Worm (Caenorhabditis elegans) whole organism, late embryonic: ENCODE results near the gene eif-2A.

Source experiments
- F13H6.1 ChIP-seq: sonication (generic microtip); optimal IDR thresholded peaks from 2 replicates; lab custom pipeline; 2016; ENCODE audit warnings: missing genetic modification characterization, missing compliant biosample characterization
- ceh-24 ChIP-seq: sonication (generic microtip); optimal IDR thresholded peaks from 2 replicates; lab custom pipeline; 2016; ENCODE audit warnings: mild to moderate bottlenecking, missing genetic modification characterization, missing compliant biosample characterization
- elt-2 ChIP-seq: sonication (generic microtip); optimal IDR thresholded peaks from 2 replicates; lab custom pipeline; 2016; ENCODE audit warnings: missing genetic modification reagents, missing genetic modification characterization, missing compliant biosample characterization
- elt-4 ChIP-seq: sonication (generic microtip); optimal IDR thresholded peaks from 2 replicates; lab custom pipeline; 2016; ENCODE audit warnings: missing genetic modification characterization, missing compliant biosample characterization
- ets-4 ChIP-seq: sonication (generic microtip); optimal IDR thresholded peaks from 2 replicates; lab custom pipeline; 2016; ENCODE audit warnings: missing genetic modification characterization, missing compliant biosample characterization
- eyg-1 ChIP-seq: sonication (generic microtip); optimal IDR thresholded peaks from 2 replicates; lab custom pipeline; 2016; ENCODE audit warnings: missing genotype, missing genetic modification characterization, missing compliant biosample characterization
- fkh-6 ChIP-seq: sonication (generic microtip); optimal IDR thresholded peaks from 2 replicates; lab custom pipeline; 2016; ENCODE audit warnings: missing genetic modification characterization, missing compliant biosample characterization
- nhr-11 ChIP-seq: fragments of 150-350 bp; optimal IDR thresholded peaks from 2 replicates; lab custom pipeline; 2014; ENCODE audit warnings: missing biosample characterization, missing genetic modification characterization
- npax-4 ChIP-seq: sonication (generic microtip); optimal IDR thresholded peaks from 2 replicates; lab custom pipeline; 2016; ENCODE audit warnings: missing genetic modification characterization, missing compliant biosample characterization
- pag-3 ChIP-seq: sonication (generic microtip); optimal IDR thresholded peaks from 2 replicates; lab custom pipeline; 2016; ENCODE audit warnings: missing compliant biosample characterization, missing genetic modification characterization, borderline replicate concordance
- pha-4 ChIP-seq: fragments of 150-350 bp; optimal IDR thresholded peaks from 2 replicates; lab custom pipeline; 2018; ENCODE audit warnings: missing biosample characterization, missing genetic modification reagents, missing genetic modification characterization
- pros-1 ChIP-seq: fragments of 150-350 bp; optimal IDR thresholded peaks from 2 replicates; lab custom pipeline; 2014; ENCODE audit warnings: missing biosample characterization, missing genetic modification reagents, missing genetic modification characterization
- ttx-3 ChIP-seq: sonication (generic microtip); optimal IDR thresholded peaks from 2 replicates; lab custom pipeline; 2016; ENCODE audit warnings: missing genetic modification reagents, missing genetic modification characterization, missing compliant biosample characterization

DNA sequence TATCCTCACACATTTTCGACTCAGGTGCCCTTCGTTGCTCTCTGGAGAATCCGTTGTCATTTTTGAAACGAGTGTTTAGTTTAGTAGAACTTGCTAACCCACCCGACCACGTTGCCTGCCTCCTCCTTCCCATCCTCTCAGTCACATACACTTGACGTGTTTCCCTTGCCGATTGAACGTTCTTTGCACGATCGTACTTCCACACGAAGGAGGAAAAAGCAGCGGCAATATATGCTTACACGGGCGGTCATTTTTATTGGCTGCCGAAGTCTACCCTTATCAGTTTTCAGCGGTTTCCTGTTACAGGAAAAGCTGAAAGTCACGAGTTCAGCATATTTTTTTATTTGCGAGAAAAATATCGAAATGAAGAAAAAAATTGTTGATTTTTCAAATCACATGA lies 26.8 kb upstream of the eif-2A start:
- no peak for TF ChIP-seq ets-4 (tag; lab: Kevin White, UChicago)
- TF ChIP-seq elt-4 (tag; lab: Kevin White, UChicago): no peak
- TF ChIP-seq npax-4: no peak
- no peak for TF ChIP-seq pros-1
- TF ChIP-seq F13H6.1 (tag; lab: Kevin White, UChicago): no peak
- no peak for TF ChIP-seq pha-4 (tag; lab: Kevin White, UChicago)
- TF ChIP-seq eyg-1: no peak
- TF ChIP-seq pag-3 (tag; lab: Kevin White, UChicago): no peak
- TF ChIP-seq ttx-3 (tag; lab: Kevin White, UChicago): no peak
- no peak for TF ChIP-seq elt-2 (tag; lab: Kevin White, UChicago)
- no peak for TF ChIP-seq nhr-11
- no peak for TF ChIP-seq fkh-6 (tag; lab: Kevin White, UChicago)
- no peak for TF ChIP-seq ceh-24 (tag; lab: Kevin White, UChicago)
